Fruit fly (Drosophila melanogaster) whole organism, embryonic: ENCODE data around the gene Vti1a.
A peak's percentile ranks its signal among the peaks of the same experiment; 100 is the strongest.

Source experiments
- CG11085 ChIP-seq: fragments of 200-800 bp; sonication (Bioruptor generic); IDR thresholded peaks from 2 replicates; pipeline ENCODE4 v1.3.6; 2022; ENCODE audit warnings: missing biosample characterization, missing genetic modification characterization
- CG11504 ChIP-seq: fragments of 200-800 bp; sonication (Bioruptor generic); optimal IDR thresholded peaks from 3 replicates; lab custom pipeline; 2019; ENCODE audit warnings: missing biosample characterization, mild to moderate bottlenecking, missing genetic modification characterization, moderate library complexity
- CG12299 ChIP-seq: fragments of 200-800 bp; sonication (Bioruptor generic); optimal IDR thresholded peaks from 2 replicates; lab custom pipeline; 2018; ENCODE audit warnings: missing biosample characterization, mild to moderate bottlenecking, missing genetic modification characterization
- CG12391 ChIP-seq: fragments of 200-800 bp; sonication (Bioruptor generic); optimal IDR thresholded peaks from 3 replicates; lab custom pipeline; 2018; ENCODE audit warnings: missing biosample characterization, mild to moderate bottlenecking, missing genetic modification characterization, moderate library complexity
- CG13775 ChIP-seq: fragments of 200-800 bp; sonication (Bioruptor generic); optimal IDR thresholded peaks from 3 replicates; lab custom pipeline; 2017; ENCODE audit warnings: missing biosample characterization, mild to moderate bottlenecking, missing genetic modification characterization
- CG14860 ChIP-seq: fragments of 200-800 bp; sonication (Bioruptor generic); IDR thresholded peaks from 3 replicates; pipeline ENCODE4 v1.3.6; 2022; ENCODE audit warnings: missing biosample characterization, missing genetic modification characterization; ENCODE audit not compliant: partially characterized antibody
- CG14965 ChIP-seq: fragments of 200-800 bp; sonication (Bioruptor generic); optimal IDR thresholded peaks from 2 replicates; lab custom pipeline; 2016; ENCODE audit warnings: missing biosample characterization, missing genetic modification characterization, borderline replicate concordance
- CG15696 ChIP-seq: fragments of 200-800 bp; sonication (Bioruptor generic); optimal IDR thresholded peaks from 2 replicates; lab custom pipeline; 2019; ENCODE audit warnings: missing biosample characterization, mild to moderate bottlenecking, missing genetic modification characterization, moderate library complexity
- CG17359 ChIP-seq: fragments of 200-800 bp; sonication (Bioruptor generic); optimal IDR thresholded peaks from 3 replicates; lab custom pipeline; 2018; ENCODE audit warnings: missing biosample characterization, mild to moderate bottlenecking, missing genetic modification characterization, moderate library complexity
- CG17568 ChIP-seq: fragments of 200-800 bp; sonication (Bioruptor generic); optimal IDR thresholded peaks from 2 replicates; lab custom pipeline; 2018; ENCODE audit warnings: missing biosample characterization, mild to moderate bottlenecking, missing genetic modification characterization, moderate library complexity
- CG17802 ChIP-seq: fragments of 200-800 bp; sonication (Bioruptor generic); optimal IDR thresholded peaks from 2 replicates; lab custom pipeline; 2018; ENCODE audit warnings: missing biosample characterization, mild to moderate bottlenecking, missing genetic modification characterization, moderate library complexity
- CG2678 ChIP-seq: fragments of 200-800 bp; sonication (Bioruptor generic); optimal IDR thresholded peaks from 3 replicates; lab custom pipeline; 2019; ENCODE audit warnings: missing biosample characterization, mild to moderate bottlenecking, missing genetic modification characterization, moderate library complexity
- CG6683 ChIP-seq: fragments of 200-800 bp; sonication (Bioruptor generic); optimal IDR thresholded peaks from 2 replicates; lab custom pipeline; 2017; ENCODE audit warnings: missing biosample characterization, mild to moderate bottlenecking, missing genetic modification characterization, missing genetic modification reagents
- CG6689 ChIP-seq: fragments of 200-800 bp; sonication (Bioruptor generic); IDR thresholded peaks from 2 replicates; pipeline ENCODE4 v1.3.6; 2022; ENCODE audit warnings: missing biosample characterization, missing genetic modification characterization
- CG7556 ChIP-seq: fragments of 200-800 bp; sonication (Bioruptor generic); optimal IDR thresholded peaks from 2 replicates; lab custom pipeline; 2017; ENCODE audit warnings: missing biosample characterization, mild to moderate bottlenecking, missing genetic modification characterization
- CG9215 ChIP-seq: fragments of 200-800 bp; sonication (Bioruptor generic); IDR thresholded peaks from 2 replicates; pipeline ENCODE4 v1.3.6; 2022; ENCODE audit warnings: missing biosample characterization, missing genetic modification characterization
- Dll ChIP-seq: fragments of 200-800 bp; sonication (Bioruptor generic); IDR thresholded peaks from 4 replicates; pipeline ENCODE4 v1.3.6; 2022; ENCODE audit warnings: missing biosample characterization, missing genetic modification characterization; ENCODE audit not compliant: partially characterized antibody
- E2f1 ChIP-seq: fragments of 200-800 bp; sonication (Bioruptor generic); IDR thresholded peaks from 2 replicates; pipeline ENCODE4 v1.3.6; 2022; ENCODE audit warnings: missing biosample characterization, missing genetic modification characterization
- H2.0 ChIP-seq: fragments of 200-800 bp; sonication (Bioruptor generic); IDR thresholded peaks from 2 replicates; pipeline ENCODE4 v1.3.6; 2022; ENCODE audit warnings: missing biosample characterization, missing genetic modification characterization
- HLH3B ChIP-seq: fragments of 200-800 bp; sonication (Bioruptor generic); IDR thresholded peaks from 2 replicates; pipeline ENCODE4 v1.3.6; 2022; ENCODE audit warnings: missing biosample characterization, missing genetic modification characterization
- Med ChIP-seq: fragments of 200-800 bp; sonication (Bioruptor generic); peaks from one replicate; lab custom pipeline; 2016; ENCODE audit warnings: missing biosample characterization, missing genetic modification characterization, mild to moderate bottlenecking, inconsistent platforms, moderate library complexity
- ap ChIP-seq: fragments of 200-800 bp; sonication (Bioruptor generic); IDR thresholded peaks from 2 replicates; pipeline ENCODE4 v1.3.6; 2022; ENCODE audit warnings: missing biosample characterization, missing genetic modification characterization
- cad ChIP-seq: fragments of >200 bp; optimal IDR thresholded peaks from 2 replicates; lab custom pipeline; 2017; ENCODE audit warnings: missing biosample characterization, missing genetic modification characterization
- crc ChIP-seq: fragments of 200-800 bp; sonication (Bioruptor generic); optimal IDR thresholded peaks from 2 replicates; lab custom pipeline; 2016; ENCODE audit warnings: missing biosample characterization, missing genetic modification characterization
- dpn ChIP-seq, 2 experiments: fragments of 200-800 bp; sonication (Bioruptor generic); optimal IDR thresholded peaks; 3 replicates each; lab custom pipeline; 2016; ENCODE audit warnings: missing biosample characterization in 2 of 2, missing genetic modification characterization in 2 of 2
- ftz-f1 ChIP-seq: fragments of 200-800 bp; sonication (Bioruptor generic); optimal IDR thresholded peaks from 2 replicates; lab custom pipeline; 2016; ENCODE audit warnings: missing biosample characterization, missing genetic modification characterization
- gce ChIP-seq: fragments of 200-800 bp; sonication (Bioruptor generic); IDR thresholded peaks from 3 replicates; pipeline ENCODE4 v1.3.6; 2022; ENCODE audit warnings: missing biosample characterization, missing genetic modification characterization
- gcm2 ChIP-seq: fragments of 200-800 bp; sonication (Bioruptor generic); optimal IDR thresholded peaks from 2 replicates; lab custom pipeline; 2016; ENCODE audit warnings: missing biosample characterization, missing genetic modification characterization
- gfzf ChIP-seq: fragments of 200-800 bp; sonication (Bioruptor generic); optimal IDR thresholded peaks from 2 replicates; lab custom pipeline; 2016; ENCODE audit warnings: missing biosample characterization, mild to moderate bottlenecking, missing genetic modification characterization, moderate library complexity
- grn ChIP-seq: fragments of 200-800 bp; sonication (Bioruptor generic); optimal IDR thresholded peaks from 3 replicates; lab custom pipeline; 2017; ENCODE audit warnings: missing biosample characterization, missing genetic modification characterization
- her ChIP-seq: fragments of 200-800 bp; sonication (Bioruptor generic); optimal IDR thresholded peaks from 2 replicates; lab custom pipeline; 2016; ENCODE audit warnings: missing biosample characterization, missing genetic modification characterization
- insv ChIP-seq, 2 experiments: fragments of 200-800 bp; sonication (Bioruptor generic); optimal IDR thresholded peaks; 3 replicates each; lab custom pipeline; 2016 to 2018; ENCODE audit warnings: missing biosample characterization in 2 of 2, missing genetic modification characterization in 2 of 2
- jigr1 ChIP-seq: fragments of 200-800 bp; sonication (Bioruptor generic); IDR thresholded peaks from 3 replicates; pipeline ENCODE4 v1.3.6; 2022; ENCODE audit warnings: missing biosample characterization, missing genetic modification characterization
- lab ChIP-seq: fragments of 200-800 bp; sonication (Bioruptor generic); optimal IDR thresholded peaks from 3 replicates; lab custom pipeline; 2017; ENCODE audit warnings: missing biosample characterization, missing genetic modification characterization, mild to moderate bottlenecking, moderate library complexity, missing genetic modification reagents
- oc ChIP-seq: fragments of 200-800 bp; sonication (Bioruptor generic); optimal IDR thresholded peaks from 2 replicates; lab custom pipeline; 2018; ENCODE audit warnings: missing biosample characterization, mild to moderate bottlenecking, missing genetic modification characterization, moderate library complexity
- pb ChIP-seq: fragments of 200-800 bp; sonication (Bioruptor generic); optimal IDR thresholded peaks from 3 replicates; lab custom pipeline; 2016; ENCODE audit warnings: missing biosample characterization, missing genetic modification characterization
- pfk ChIP-seq: fragments of 200-800 bp; sonication (Bioruptor generic); optimal IDR thresholded peaks from 2 replicates; lab custom pipeline; 2018; ENCODE audit warnings: missing biosample characterization, mild to moderate bottlenecking, missing genetic modification characterization, moderate library complexity
- repo ChIP-seq: fragments of 200-800 bp; sonication (Bioruptor generic); optimal IDR thresholded peaks from 2 replicates; lab custom pipeline; 2016; ENCODE audit warnings: missing biosample characterization, missing genetic modification characterization
- ro ChIP-seq: fragments of 200-800 bp; sonication (Bioruptor generic); IDR thresholded peaks from 2 replicates; pipeline ENCODE4 v1.3.6; 2022; ENCODE audit warnings: missing biosample characterization, missing genetic modification characterization
- sd ChIP-seq: fragments of 200-800 bp; sonication (Bioruptor generic); optimal IDR thresholded peaks from 3 replicates; lab custom pipeline; 2018; ENCODE audit warnings: missing biosample characterization, mild to moderate bottlenecking, missing genetic modification characterization, moderate library complexity
- sim ChIP-seq: fragments of 200-800 bp; sonication (Bioruptor generic); IDR thresholded peaks from 2 replicates; pipeline ENCODE4 v1.3.6; 2022; ENCODE audit warnings: missing biosample characterization, missing genetic modification characterization
- sima ChIP-seq: fragments of 200-800 bp; sonication (Bioruptor generic); optimal IDR thresholded peaks from 2 replicates; lab custom pipeline; 2016; ENCODE audit warnings: missing biosample characterization, missing genetic modification characterization
- slbo ChIP-seq: fragments of 200-800 bp; sonication (Bioruptor generic); IDR thresholded peaks from 2 replicates; pipeline ENCODE4 v1.3.6; 2022; ENCODE audit warnings: missing biosample characterization, missing genetic modification characterization
- sqz ChIP-seq: fragments of 200-800 bp; sonication (Bioruptor generic); optimal IDR thresholded peaks from 3 replicates; lab custom pipeline; 2018; ENCODE audit warnings: missing biosample characterization, mild to moderate bottlenecking, missing genetic modification characterization
- tup ChIP-seq: fragments of 200-800 bp; sonication (Bioruptor generic); optimal IDR thresholded peaks from 2 replicates; lab custom pipeline; 2016; ENCODE audit warnings: missing biosample characterization, mild to moderate bottlenecking, missing genetic modification characterization, moderate library complexity
- tx ChIP-seq: fragments of 200-800 bp; sonication (Bioruptor generic); optimal IDR thresholded peaks from 2 replicates; lab custom pipeline; 2016; ENCODE audit warnings: missing biosample characterization, missing genetic modification characterization
- unc-4 ChIP-seq: fragments of 200-800 bp; sonication (Bioruptor generic); IDR thresholded peaks from 2 replicates; pipeline ENCODE4 v1.3.6; 2022; ENCODE audit warnings: missing biosample characterization, missing genetic modification characterization; ENCODE audit not compliant: partially characterized antibody
- wdn ChIP-seq: fragments of 200-800 bp; sonication (Bioruptor generic); IDR thresholded peaks from 2 replicates; pipeline ENCODE4 v1.3.6; 2022; ENCODE audit warnings: missing biosample characterization, missing genetic modification characterization
- wek ChIP-seq: fragments of 200-800 bp; sonication (Bioruptor generic); optimal IDR thresholded peaks from 3 replicates; lab custom pipeline; 2018; ENCODE audit warnings: missing biosample characterization, mild to moderate bottlenecking, missing genetic modification characterization, moderate library complexity

Gene Vti1a

DNA sequence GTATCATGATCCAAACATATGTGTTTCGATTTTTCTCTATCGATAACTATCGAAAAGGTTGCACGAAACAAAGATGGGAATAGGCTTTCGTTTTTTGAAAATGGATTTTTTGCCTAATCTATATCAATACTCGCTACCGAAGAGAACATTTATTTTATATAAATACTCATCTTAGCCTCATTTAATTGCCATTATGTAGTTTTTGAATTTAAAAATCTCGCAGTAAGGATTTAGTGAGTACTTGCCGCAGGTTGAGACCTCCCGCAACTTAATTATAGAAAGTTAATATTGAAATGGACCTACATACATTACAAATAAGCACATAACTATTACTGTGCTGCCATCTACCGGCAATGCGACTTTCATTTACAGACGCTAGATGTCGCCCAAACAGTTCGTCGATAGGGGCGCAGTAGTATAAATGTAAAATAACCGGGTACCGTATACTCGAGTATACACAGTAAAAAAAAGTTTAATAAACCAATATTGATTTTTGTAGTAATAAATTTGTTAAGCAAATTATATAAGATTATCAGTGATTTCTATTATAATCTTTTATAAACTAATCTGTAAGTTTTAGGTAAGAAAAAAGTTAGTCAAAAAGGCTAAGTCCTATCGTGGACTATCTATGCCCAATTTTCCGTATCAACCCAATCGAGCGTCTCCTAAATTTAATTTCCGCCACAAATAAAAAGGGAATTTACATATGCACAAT, 19.3 kb upstream of the Vti1a start, which contains the start of gene CG13896 (continued):
- TF ChIP-seq dpn (GFP tag; optimal IDR thresholded peaks at IDR 0.05; lab: Kevin White, UChicago), result peak; percentile 92 to 93
- TF ChIP-seq lab (GFP tag; lab: Kevin White, UChicago), result peak; percentile 90
- peak; percentile 65 for TF ChIP-seq wdn (GFP tag; lab: Robert Waterston, UW)
- peak; percentile 85 for TF ChIP-seq her (GFP tag; lab: Kevin White, UChicago)
- peak; percentile 58 for TF ChIP-seq CG14965 (GFP tag; lab: Kevin White, UChicago)
- no peak for TF ChIP-seq sim (GFP tag; lab: Robert Waterston, UW)
- TF ChIP-seq jigr1 (GFP tag; lab: Robert Waterston, UW), result 0 out of 3 replicates have a peak, but pooled peaks have one; percentile 38
- no peak for TF ChIP-seq gce (GFP tag; lab: Robert Waterston, UW)
- peak; percentile 73 for TF ChIP-seq CG2678 (tag; lab: Kevin White, UChicago)
- TF ChIP-seq CG12299 (tag; lab: Kevin White, UChicago), result peak; percentile 70
- peak; percentile 36 for TF ChIP-seq gcm2 (GFP tag; lab: Kevin White, UChicago)
- TF ChIP-seq CG17359 (tag; lab: Kevin White, UChicago), result peak; percentile 90
- peak; percentile 74 for TF ChIP-seq CG13775 (GFP tag; lab: Kevin White, UChicago)
- peak; percentile 65 for TF ChIP-seq sd
- TF ChIP-seq insv (GFP tag; optimal IDR thresholded peaks at IDR 0.05; lab: Kevin White, UChicago), result peak in 1 of 2 experiments; percentile 81
- no peak; the same call in none of the 2 replicates for TF ChIP-seq ro (GFP tag; lab: Robert Waterston, UW)
- TF ChIP-seq E2f1 (GFP tag; lab: Robert Waterston, UW), result peak; percentile 83
- TF ChIP-seq CG12391 (tag; lab: Kevin White, UChicago), result peak; percentile 82
- TF ChIP-seq H2.0 (GFP tag; lab: Robert Waterston, UW), result peak; percentile 69
- peak; percentile 33 for TF ChIP-seq gfzf (GFP tag; lab: Kevin White, UChicago)
- TF ChIP-seq oc, result no peak
- TF ChIP-seq CG6689 (GFP tag; lab: Robert Waterston, UW), result peak; percentile 58
- TF ChIP-seq tx (GFP tag; lab: Kevin White, UChicago), result peak; percentile 81
- peak; percentile 71 for TF ChIP-seq CG17802 (tag; lab: Kevin White, UChicago)
- TF ChIP-seq CG15696 (tag; lab: Kevin White, UChicago), result peak; percentile 86
- peak; percentile 47 for TF ChIP-seq CG6683 (GFP tag; lab: Kevin White, UChicago)
- TF ChIP-seq pb (GFP tag; lab: Kevin White, UChicago), result peak; percentile 87
- TF ChIP-seq crc (GFP tag; lab: Kevin White, UChicago), result peak; percentile 66
- peak; percentile 64 for TF ChIP-seq wek (GFP tag; lab: Kevin White, UChicago)
- TF ChIP-seq CG11504 (tag; lab: Kevin White, UChicago), result peak; percentile 84
- TF ChIP-seq HLH3B (GFP tag; lab: Robert Waterston, UW), result peak; percentile 69
- TF ChIP-seq sima (GFP tag; lab: Kevin White, UChicago), result peak; percentile 73
- TF ChIP-seq Med (GFP tag; lab: Kevin White, UChicago), result peak; percentile 99
- peak; percentile 39; the same call in 1 of the 2 replicates for TF ChIP-seq ap (GFP tag; lab: Robert Waterston, UW)
- peak; percentile 79 for TF ChIP-seq tup (GFP tag; lab: Kevin White, UChicago)
- peak; percentile 60; the same call in 1 of the 3 replicates for TF ChIP-seq CG14860 (GFP tag; lab: Robert Waterston, UW)
- no peak for TF ChIP-seq cad (GFP tag; lab: Kevin White, UChicago)
- peak; percentile 84 for TF ChIP-seq CG11085 (GFP tag; lab: Robert Waterston, UW)
- peak; percentile 85 for TF ChIP-seq CG7556 (GFP tag; lab: Kevin White, UChicago)
- peak; percentile 95 for TF ChIP-seq slbo (GFP tag; lab: Robert Waterston, UW)
- peak; percentile 75 for TF ChIP-seq CG9215 (GFP tag; lab: Robert Waterston, UW)
- TF ChIP-seq sqz (GFP tag; lab: Kevin White, UChicago), result peak; percentile 44
- peak; percentile 91 for TF ChIP-seq Dll (GFP tag; lab: Robert Waterston, UW)
- peak; percentile 67 for TF ChIP-seq unc-4
- TF ChIP-seq repo (GFP tag; lab: Kevin White, UChicago), result peak; percentile 75
- peak; percentile 40 for TF ChIP-seq CG17568 (GFP tag; lab: Kevin White, UChicago)
- TF ChIP-seq pfk (GFP tag; lab: Kevin White, UChicago), result peak; percentile 41
- peak; percentile 73 for TF ChIP-seq ftz-f1 (GFP tag; lab: Kevin White, UChicago)
- TF ChIP-seq grn (GFP tag; lab: Kevin White, UChicago), result peak; percentile 63
